Worm (Caenorhabditis elegans) whole organism, early embryonic: ENCODE measurements around the gene csb-1.

ENCODE experiments used
- F13C5.2 ChIP-seq: sonication (generic microtip); optimal IDR thresholded peaks from 2 replicates; lab custom pipeline; 2017; ENCODE audit warnings: mild to moderate bottlenecking, missing genetic modification characterization, inconsistent platforms, missing compliant biosample characterization
- ama-1 ChIP-seq: fragments of 150-350 bp; optimal IDR thresholded peaks from 2 replicates; lab custom pipeline; 2014
- flt-1 ChIP-seq: fragments of 200-800 bp; sonication (Bioruptor generic); IDR thresholded peaks from 2 replicates; pipeline ENCODE4 v1.3.6; 2022; ENCODE audit warnings: missing genetic modification characterization, missing compliant biosample characterization
- hmbx-1 ChIP-seq: sonication (generic microtip); optimal IDR thresholded peaks from 2 replicates; lab custom pipeline; 2016; ENCODE audit warnings: mild to moderate bottlenecking, missing genetic modification characterization, missing compliant biosample characterization
- hnd-1 ChIP-seq: sonication (generic microtip); optimal IDR thresholded peaks from 2 replicates; lab custom pipeline; 2016; ENCODE audit warnings: missing genetic modification characterization, missing compliant biosample characterization
- scrt-1 ChIP-seq: fragments of 200-800 bp; sonication (Bioruptor generic); IDR thresholded peaks from 2 replicates; pipeline ENCODE4 v1.3.6; 2022; ENCODE audit warnings: missing genetic modification characterization, missing compliant biosample characterization

DNA sequence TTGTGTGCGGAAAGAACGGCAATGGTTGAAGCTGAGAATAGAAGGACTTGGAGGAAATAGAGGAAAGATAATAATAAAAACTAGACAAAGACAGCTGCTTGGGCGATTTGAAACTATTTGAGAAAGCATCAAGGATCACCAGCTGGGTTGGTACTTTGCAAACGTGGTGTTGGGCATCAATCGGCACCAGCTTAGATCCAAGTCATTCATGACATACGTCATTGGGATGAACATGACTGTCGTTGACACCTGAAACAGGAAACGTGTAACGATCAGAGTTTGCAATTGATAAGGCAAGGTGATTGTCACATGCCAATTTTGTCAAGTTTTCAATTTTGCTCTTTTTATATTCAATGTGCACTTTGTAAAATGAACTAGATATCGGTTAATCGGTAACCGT, 23.2 kb downstream of the csb-1 start:
- no peak for TF ChIP-seq scrt-1
- no peak for TF ChIP-seq ama-1
- no peak for TF ChIP-seq hmbx-1 (tag; lab: Kevin White, UChicago)
- TF ChIP-seq hnd-1 (tag; lab: Kevin White, UChicago), result no peak
- no peak for TF ChIP-seq F13C5.2 (tag; lab: Kevin White, UChicago)
- no peak for TF ChIP-seq flt-1 (GFP tag; lab: Robert Waterston, UW)
